Worm (Caenorhabditis elegans): ENCODE measurements around the gene gst-34.

DNA sequence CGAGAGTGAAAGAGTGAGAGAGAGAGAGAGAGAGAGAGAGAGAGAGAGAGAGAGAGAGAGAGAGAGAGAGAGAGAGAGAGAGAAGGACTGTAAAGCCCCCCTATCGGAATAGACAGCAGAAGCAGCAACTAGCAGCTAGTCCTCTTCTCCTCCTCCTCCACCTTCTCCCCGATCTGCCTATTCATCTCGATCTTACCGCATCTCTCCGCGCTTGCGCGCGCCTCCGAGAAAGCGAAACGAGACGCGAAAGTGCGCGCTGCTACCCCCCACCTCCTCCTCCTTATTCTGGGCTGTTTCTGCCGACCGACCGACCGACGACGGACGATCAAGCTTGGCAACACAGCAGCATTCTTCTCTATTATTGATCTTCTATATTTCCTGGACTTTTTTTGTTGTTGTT lies 34.9 kb upstream of the gst-34 start:
- TF ChIP-seq ztf-29 (GFP tag; IDR thresholded peaks at IDR 0.05) (no peak), flt-1 (GFP tag; IDR thresholded peaks at IDR 0.05) (0 out of 2 replicates have a peak, but pooled peaks have one; percentile 31), tab-1 (GFP tag; IDR thresholded peaks at IDR 0.05) (0 out of 2 replicates have a peak, but pooled peaks have one; percentile 34), ref-1 (GFP tag; conservative IDR thresholded peaks at IDR 0.05) (no peak), T22C8.4 (GFP tag; IDR thresholded peaks at IDR 0.05) (no peak), med-1 (GFP tag; optimal IDR thresholded peaks at IDR 0.05; ENCODE audit: insufficient read depth) (no peak), klf-2 (GFP tag; conservative IDR thresholded peaks at IDR 0.05) (no peak), cog-1 (tag; optimal IDR thresholded peaks at IDR 0.05) (no peak), ztf-23 (GFP tag; IDR thresholded peaks at IDR 0.05) (no peak)
